Worm (Caenorhabditis elegans) whole organism, L2 larva: ENCODE results near the gene smcl-1.

Experiments used
- C34F6.9 ChIP-seq: fragments of 150-350 bp; optimal IDR thresholded peaks from 2 replicates; lab custom pipeline; 2014; ENCODE audit warnings: missing biosample characterization, missing genetic modification characterization
- F13H6.1 ChIP-seq: sonication (generic microtip); optimal IDR thresholded peaks from 2 replicates; lab custom pipeline; 2016; ENCODE audit warnings: missing genetic modification characterization, missing compliant biosample characterization
- R02D3.7 ChIP-seq: fragments of 150-350 bp; optimal IDR thresholded peaks from 2 replicates; lab custom pipeline; 2014; ENCODE audit warnings: missing biosample characterization, missing genetic modification characterization
- Y55F3AM.14 ChIP-seq: fragments of 200-800 bp; sonication (Bioruptor generic); optimal IDR thresholded peaks from 2 replicates; lab custom pipeline; 2018; ENCODE audit warnings: mild to moderate bottlenecking, missing genetic modification characterization, missing compliant biosample characterization
- ZK546.5 ChIP-seq: sonication (generic microtip); optimal IDR thresholded peaks from 2 replicates; lab custom pipeline; 2017; ENCODE audit warnings: missing biosample characterization, missing genetic modification characterization
- alr-1 ChIP-seq: fragments of 150-350 bp; optimal IDR thresholded peaks from 2 replicates; lab custom pipeline; 2014; ENCODE audit warnings: missing biosample characterization, missing genetic modification characterization
- aly-2 ChIP-seq: fragments of 150-350 bp; optimal IDR thresholded peaks from 2 replicates; lab custom pipeline; 2014; ENCODE audit warnings: missing biosample characterization, missing genetic modification characterization
- ama-1 ChIP-seq: fragments of 150-350 bp; optimal IDR thresholded peaks from 2 replicates; lab custom pipeline; 2018; ENCODE audit warnings: inconsistent platforms
- blmp-1 ChIP-seq: sonication (generic microtip); optimal IDR thresholded peaks from 2 replicates; lab custom pipeline; 2017; ENCODE audit warnings: missing genetic modification characterization, mild to moderate bottlenecking, missing compliant biosample characterization, antibody characterized with exemption, moderate library complexity; ENCODE audit not compliant: insufficient read depth
- ceh-16 ChIP-seq: fragments of 150-350 bp; optimal IDR thresholded peaks from 2 replicates; lab custom pipeline; 2014; ENCODE audit warnings: missing biosample characterization, missing genetic modification characterization
- ceh-82 ChIP-seq: fragments of 150-350 bp; optimal IDR thresholded peaks from 2 replicates; lab custom pipeline; 2014; ENCODE audit warnings: missing biosample characterization, missing genetic modification characterization
- crh-2 ChIP-seq: sonication (generic microtip); optimal IDR thresholded peaks from 2 replicates; lab custom pipeline; 2017; ENCODE audit warnings: missing biosample characterization, missing genetic modification characterization
- dmd-4 ChIP-seq: sonication (generic microtip); optimal IDR thresholded peaks from 2 replicates; lab custom pipeline; 2017; ENCODE audit warnings: missing biosample characterization, missing genetic modification characterization
- egl-27 ChIP-seq: sonication (generic microtip); optimal IDR thresholded peaks from 3 replicates; lab custom pipeline; 2017; ENCODE audit warnings: missing biosample characterization, missing genetic modification reagents, missing genetic modification characterization
- elt-1 ChIP-seq: fragments of 150-350 bp; optimal IDR thresholded peaks from 2 replicates; lab custom pipeline; 2014; ENCODE audit warnings: missing biosample characterization, missing genetic modification characterization
- elt-3 ChIP-seq: sonication (generic microtip); optimal IDR thresholded peaks from 2 replicates; lab custom pipeline; 2017; ENCODE audit warnings: missing biosample characterization, missing genetic modification characterization
- fos-1 ChIP-seq: fragments of 150-350 bp; optimal IDR thresholded peaks from 2 replicates; lab custom pipeline; 2014; ENCODE audit warnings: missing biosample characterization, missing genetic modification characterization
- gmeb-1 ChIP-seq: fragments of 150-350 bp; optimal IDR thresholded peaks from 2 replicates; lab custom pipeline; 2014; ENCODE audit warnings: missing biosample characterization, missing genetic modification characterization
- lin-11 ChIP-seq: fragments of 150-350 bp; sonication (generic microtip); optimal IDR thresholded peaks from 2 replicates; lab custom pipeline; 2014; ENCODE audit warnings: missing biosample characterization, missing genetic modification characterization, inconsistent platforms, mixed read lengths
- lin-13 ChIP-seq: fragments of 150-350 bp; optimal IDR thresholded peaks from 2 replicates; lab custom pipeline; 2014; ENCODE audit warnings: missing biosample characterization, missing genetic modification reagents, missing genetic modification characterization
- lin-39 ChIP-seq: fragments of 150-350 bp; optimal IDR thresholded peaks from 2 replicates; lab custom pipeline; 2014; ENCODE audit warnings: missing biosample characterization, missing genetic modification reagents, missing genetic modification characterization
- lsy-2 ChIP-seq, 2 experiments: fragments of 150-350 bp in 1 of 2; sonication (generic microtip) in 1 of 2; optimal IDR thresholded peaks; 2 replicates each; lab custom pipeline; 2014 to 2017; ENCODE audit warnings: missing biosample characterization in 2 of 2, missing genetic modification characterization in 2 of 2
- mab-5 ChIP-seq: fragments of 150-350 bp; optimal IDR thresholded peaks from 2 replicates; lab custom pipeline; 2014; ENCODE audit warnings: missing biosample characterization, missing genetic modification characterization
- mbf-1 ChIP-seq: sonication (generic microtip); optimal IDR thresholded peaks from 2 replicates; lab custom pipeline; 2017; ENCODE audit warnings: missing biosample characterization, missing genetic modification characterization
- mdl-1 ChIP-seq, 2 experiments: fragments of 150-350 bp in 1 of 2; sonication (generic microtip) in 1 of 2; optimal IDR thresholded peaks; 2 replicates each; lab custom pipeline; 2017; ENCODE audit warnings: missing biosample characterization in 2 of 2, missing genetic modification characterization in 2 of 2
- nhr-10 ChIP-seq: sonication (generic microtip); optimal IDR thresholded peaks from 2 replicates; lab custom pipeline; 2017; ENCODE audit warnings: missing biosample characterization, missing genetic modification characterization
- nhr-11 ChIP-seq: fragments of 150-350 bp; optimal IDR thresholded peaks from 2 replicates; lab custom pipeline; 2014; ENCODE audit warnings: missing biosample characterization, missing genetic modification characterization
- nhr-12 ChIP-seq: fragments of 150-350 bp; optimal IDR thresholded peaks from 2 replicates; lab custom pipeline; 2014; ENCODE audit warnings: missing biosample characterization, missing genetic modification characterization
- nhr-129 ChIP-seq: fragments of 150-350 bp; optimal IDR thresholded peaks from 2 replicates; lab custom pipeline; 2014; ENCODE audit warnings: missing biosample characterization, missing genetic modification characterization
- nhr-21 ChIP-seq: fragments of 150-350 bp; optimal IDR thresholded peaks from 2 replicates; lab custom pipeline; 2014; ENCODE audit warnings: missing biosample characterization, missing genetic modification characterization
- nhr-23 ChIP-seq: fragments of 150-350 bp; optimal IDR thresholded peaks from 2 replicates; lab custom pipeline; 2014; ENCODE audit warnings: missing biosample characterization, missing genetic modification reagents, missing genetic modification characterization
- nhr-237 ChIP-seq: fragments of 150-350 bp; optimal IDR thresholded peaks from 2 replicates; lab custom pipeline; 2014; ENCODE audit warnings: missing biosample characterization, missing genetic modification characterization
- nhr-25 ChIP-seq: fragments of 150-350 bp; sonication (generic microtip); optimal IDR thresholded peaks from 3 replicates; lab custom pipeline; 2014; ENCODE audit warnings: missing biosample characterization, missing genetic modification characterization
- nhr-6 ChIP-seq: fragments of 150-350 bp; optimal IDR thresholded peaks from 2 replicates; lab custom pipeline; 2014; ENCODE audit warnings: missing biosample characterization, missing genetic modification characterization
- nhr-77 ChIP-seq: fragments of 150-350 bp; optimal IDR thresholded peaks from 2 replicates; lab custom pipeline; 2014; ENCODE audit warnings: missing biosample characterization, missing genetic modification characterization
- peb-1 ChIP-seq: fragments of 150-350 bp; optimal IDR thresholded peaks from 2 replicates; lab custom pipeline; 2014; ENCODE audit warnings: missing biosample characterization, missing genetic modification characterization
- sem-4 ChIP-seq: fragments of 150-350 bp; optimal IDR thresholded peaks from 2 replicates; lab custom pipeline; 2014; ENCODE audit warnings: missing biosample characterization, missing genetic modification reagents, missing genetic modification characterization
- skn-1 ChIP-seq: sonication (generic microtip); optimal IDR thresholded peaks from 2 replicates; lab custom pipeline; 2017; ENCODE audit warnings: missing biosample characterization, missing genetic modification characterization
- sma-3 ChIP-seq: sonication (generic microtip); optimal IDR thresholded peaks from 2 replicates; lab custom pipeline; 2016; ENCODE audit warnings: missing genetic modification reagents, missing genetic modification characterization, missing compliant biosample characterization
- sma-9 ChIP-seq, 2 experiments: fragments of 150-350 bp in 1 of 2; sonication (generic microtip) in 1 of 2; optimal IDR thresholded peaks; 2 replicates each; lab custom pipeline; 2014 to 2016; ENCODE audit warnings: missing genetic modification characterization in 2 of 2, mild to moderate bottlenecking in 1 of 2, missing biosample characterization in 1 of 2, missing compliant biosample characterization in 1 of 2, missing genetic modification reagents in 1 of 2, moderate library complexity in 1 of 2
- snpc-4 ChIP-seq: fragments of 150-350 bp; optimal IDR thresholded peaks from 2 replicates; lab custom pipeline; 2014; ENCODE audit warnings: missing biosample characterization, missing genetic modification characterization
- unc-39 ChIP-seq: fragments of 150-350 bp; optimal IDR thresholded peaks from 2 replicates; lab custom pipeline; 2014; ENCODE audit warnings: missing biosample characterization, missing genetic modification characterization
- unc-55 ChIP-seq: fragments of 150-350 bp; sonication (generic microtip); optimal IDR thresholded peaks from 3 replicates; lab custom pipeline; 2014; ENCODE audit warnings: missing biosample characterization, missing genetic modification reagents, missing genetic modification characterization
- unc-62 ChIP-seq: fragments of 150-350 bp; optimal IDR thresholded peaks from 2 replicates; lab custom pipeline; 2014; ENCODE audit warnings: missing biosample characterization, missing genetic modification reagents, missing genetic modification characterization
- zag-1 ChIP-seq: fragments of 150-350 bp; optimal IDR thresholded peaks from 2 replicates; lab custom pipeline; 2014; ENCODE audit warnings: missing biosample characterization, missing genetic modification characterization
- ztf-1 ChIP-seq: fragments of 200-800 bp; sonication (Bioruptor generic); conservative IDR thresholded peaks from 2 replicates; pipeline ENCODE4 v1.3.6; 2022; ENCODE audit warnings: missing genetic modification characterization, missing compliant biosample characterization
- ztf-11 ChIP-seq: sonication (generic microtip); optimal IDR thresholded peaks from 2 replicates; lab custom pipeline; 2017; ENCODE audit warnings: missing biosample characterization, missing genetic modification characterization
- ztf-4 ChIP-seq: fragments of 150-350 bp; optimal IDR thresholded peaks from 2 replicates; lab custom pipeline; 2014; ENCODE audit warnings: missing biosample characterization, missing genetic modification characterization

smcl-1 gene

DNA sequence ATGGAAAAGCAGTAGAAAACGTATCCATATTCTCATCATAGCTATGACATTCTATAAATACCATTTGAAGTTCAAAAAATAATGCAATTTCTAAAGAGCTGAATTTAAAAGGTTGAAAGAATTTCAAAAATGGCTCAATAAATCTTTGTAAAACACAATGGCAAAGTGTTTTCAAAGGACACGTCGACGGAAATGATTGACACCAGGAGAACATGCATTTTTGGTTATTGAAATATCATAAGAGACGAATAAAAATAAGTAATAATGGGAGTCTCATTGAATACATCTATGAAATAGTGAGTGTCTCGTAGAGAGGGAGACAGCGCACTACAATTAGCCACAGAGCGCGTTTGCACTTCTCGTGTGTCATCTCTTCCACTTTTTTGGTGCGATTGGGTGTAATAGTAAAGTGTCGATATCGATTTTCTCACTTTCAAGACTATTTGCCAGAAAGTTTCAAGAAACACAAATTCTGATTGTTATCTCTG is 36.7 kb upstream of the smcl-1 start, which contains the start of gene T04F8.2:
T04F8.2 (minus strand) TSS at position 51 of the 488 bp plus-strand sequence.
- TF ChIP-seq mbf-1 (tag; lab: Kevin White, UChicago) (no peak), blmp-1 (tag; lab: Kevin White, UChicago) (no peak), lin-13 (peak; percentile 48), nhr-129 (peak; percentile 84), ztf-1 (no peak), sma-3 (peak; percentile 29), elt-3 (tag; lab: Kevin White, UChicago) (no peak), peb-1 (tag; lab: Kevin White, UChicago) (no peak), aly-2 (no peak), snpc-4 (tag; lab: Kevin White, UChicago) (no peak), lsy-2 (tag; optimal IDR thresholded peaks at IDR 0.05; lab: Kevin White, UChicago) (peak in 1 of 2 experiments; percentile 67), sma-9 (GFP tag; optimal IDR thresholded peaks at IDR 0.05; lab: Kevin White, UChicago) (peak; percentile 76), sma-9 (tag; optimal IDR thresholded peaks at IDR 0.05; lab: Kevin White, UChicago) (no peak), dmd-4 (no peak), C34F6.9 (tag; lab: Kevin White, UChicago) (peak; percentile 77), ztf-4 (tag; lab: Kevin White, UChicago) (no peak), alr-1 (tag; lab: Kevin White, UChicago) (no peak), nhr-21 (tag; lab: Kevin White, UChicago) (peak; percentile 33), gmeb-1 (peak; percentile 58), ceh-16 (peak; percentile 32), nhr-10 (tag; lab: Kevin White, UChicago) (no peak), nhr-11 (tag; lab: Kevin White, UChicago) (no peak), egl-27 (tag; lab: Kevin White, UChicago) (no peak), R02D3.7 (tag; lab: Kevin White, UChicago) (no peak), F13H6.1 (tag; lab: Kevin White, UChicago) (peak; percentile 28), nhr-77 (tag; lab: Kevin White, UChicago) (no peak), ama-1 (no peak), Y55F3AM.14 (GFP tag; lab: Kevin White, UChicago) (no peak), unc-55 (GFP tag; lab: Kevin White, UChicago) (peak; percentile 77), nhr-237 (tag; lab: Kevin White, UChicago) (no peak), unc-39 (no peak), zag-1 (tag; lab: Kevin White, UChicago) (no peak), unc-62 (GFP tag; lab: Kevin White, UChicago) (no peak), ZK546.5 (tag; lab: Kevin White, UChicago) (no peak), ztf-11 (no peak), elt-1 (no peak), skn-1 (no peak), nhr-12 (tag; lab: Kevin White, UChicago) (no peak), lin-39 (tag; lab: Kevin White, UChicago) (no peak), mab-5 (tag; lab: Kevin White, UChicago) (no peak), sem-4 (tag; lab: Kevin White, UChicago) (peak; percentile 42), crh-2 (peak; percentile 69), nhr-23 (tag; lab: Kevin White, UChicago) (no peak), ceh-82 (tag; lab: Kevin White, UChicago) (no peak), lin-11 (tag; lab: Kevin White, UChicago) (peak; percentile 31), mdl-1 (tag; optimal IDR thresholded peaks at IDR 0.05; lab: Kevin White, UChicago) (no peak), nhr-6 (tag; lab: Kevin White, UChicago) (peak; percentile 27), fos-1 (tag; lab: Kevin White, UChicago) (peak; percentile 82), nhr-25 (tag; lab: Kevin White, UChicago) (peak; percentile 63)
